Fruit fly (Drosophila melanogaster) whole organism, embryonic: ENCODE data around the gene Muc11A.

ENCODE experiments used
- ATbp ChIP-seq: fragments of 200-800 bp; sonication (Bioruptor generic); optimal IDR thresholded peaks from 2 replicates; lab custom pipeline; 2017; ENCODE audit warnings: missing biosample characterization, mild to moderate bottlenecking, missing genetic modification characterization, missing genetic modification reagents
- Abd-B ChIP-seq: fragments of 200-800 bp; sonication (Bioruptor generic); optimal IDR thresholded peaks from 2 replicates; lab custom pipeline; 2018; ENCODE audit warnings: missing biosample characterization, mild to moderate bottlenecking, missing genetic modification characterization, moderate library complexity
- Atf3 ChIP-seq: fragments of 200-800 bp; sonication (Bioruptor generic); optimal IDR thresholded peaks from 3 replicates; lab custom pipeline; 2016; ENCODE audit warnings: missing biosample characterization, missing genetic modification characterization
- BEAF-32 ChIP-seq: fragments of 200-800 bp; sonication (Bioruptor generic); optimal IDR thresholded peaks from 3 replicates; lab custom pipeline; 2017; ENCODE audit warnings: missing biosample characterization, missing genetic modification characterization, mild to moderate bottlenecking, moderate library complexity, missing genetic modification reagents
- CG17359 ChIP-seq: fragments of 200-800 bp; sonication (Bioruptor generic); optimal IDR thresholded peaks from 3 replicates; lab custom pipeline; 2018; ENCODE audit warnings: missing biosample characterization, mild to moderate bottlenecking, missing genetic modification characterization, moderate library complexity
- CG17361 ChIP-seq: fragments of 200-800 bp; sonication (Bioruptor generic); IDR thresholded peaks from 3 replicates; pipeline ENCODE4 v1.3.6; 2022; ENCODE audit warnings: missing biosample characterization, missing genetic modification characterization
- CG17385 ChIP-seq: fragments of 200-800 bp; sonication (Bioruptor generic); optimal IDR thresholded peaks from 3 replicates; lab custom pipeline; 2018; ENCODE audit warnings: missing biosample characterization, mild to moderate bottlenecking, missing genetic modification characterization
- CG17829 ChIP-seq: fragments of 200-800 bp; optimal IDR thresholded peaks from 2 replicates; lab custom pipeline; 2019; ENCODE audit warnings: missing biosample characterization, mild to moderate bottlenecking, missing genetic modification characterization, moderate library complexity
- CG18262 ChIP-seq: fragments of 200-800 bp; optimal IDR thresholded peaks from 3 replicates; lab custom pipeline; 2019; ENCODE audit warnings: missing biosample characterization, mild to moderate bottlenecking, missing genetic modification characterization, moderate library complexity
- CG18599 ChIP-seq: fragments of 200-800 bp; sonication (Bioruptor generic); optimal IDR thresholded peaks from 3 replicates; lab custom pipeline; 2017; ENCODE audit warnings: missing biosample characterization, missing genetic modification characterization, mild to moderate bottlenecking, moderate library complexity, missing genetic modification reagents
- CG2678 ChIP-seq: fragments of 200-800 bp; sonication (Bioruptor generic); optimal IDR thresholded peaks from 3 replicates; lab custom pipeline; 2019; ENCODE audit warnings: missing biosample characterization, mild to moderate bottlenecking, missing genetic modification characterization, moderate library complexity
- CG2712 ChIP-seq: fragments of 200-800 bp; optimal IDR thresholded peaks from 3 replicates; lab custom pipeline; 2019; ENCODE audit warnings: missing biosample characterization, mild to moderate bottlenecking, missing genetic modification characterization, moderate library complexity
- CG2889 ChIP-seq: fragments of 200-800 bp; sonication (Bioruptor generic); IDR thresholded peaks from 3 replicates; pipeline ENCODE4 v1.3.6; 2022; ENCODE audit warnings: missing biosample characterization, missing genetic modification characterization
- CG30403 ChIP-seq: fragments of 200-800 bp; sonication (Bioruptor generic); optimal IDR thresholded peaks from 3 replicates; lab custom pipeline; 2016; ENCODE audit warnings: missing biosample characterization, missing genetic modification characterization
- CG31441 ChIP-seq: fragments of 200-800 bp; sonication (Bioruptor generic); IDR thresholded peaks from 2 replicates; pipeline ENCODE4 v1.3.6; 2022; ENCODE audit warnings: missing biosample characterization, missing genetic modification characterization
- CG4820 ChIP-seq: fragments of 200-800 bp; sonication (Bioruptor generic); optimal IDR thresholded peaks from 3 replicates; lab custom pipeline; 2016; ENCODE audit warnings: missing biosample characterization, missing genetic modification characterization
- CG7839 ChIP-seq: fragments of 200-800 bp; sonication (Bioruptor generic); optimal IDR thresholded peaks from 3 replicates; lab custom pipeline; 2018; ENCODE audit warnings: missing biosample characterization, mild to moderate bottlenecking, missing genetic modification characterization, moderate library complexity
- CG8281 ChIP-seq: fragments of 200-800 bp; sonication (Bioruptor generic); optimal IDR thresholded peaks from 2 replicates; lab custom pipeline; 2018; ENCODE audit warnings: missing biosample characterization, mild to moderate bottlenecking, missing genetic modification characterization, moderate library complexity
- CG8924 ChIP-seq: fragments of 200-800 bp; optimal IDR thresholded peaks from 3 replicates; lab custom pipeline; 2019; ENCODE audit warnings: missing biosample characterization, mild to moderate bottlenecking, missing genetic modification characterization, moderate library complexity
- CG9215 ChIP-seq: fragments of 200-800 bp; sonication (Bioruptor generic); IDR thresholded peaks from 2 replicates; pipeline ENCODE4 v1.3.6; 2022; ENCODE audit warnings: missing biosample characterization, missing genetic modification characterization
- D19A ChIP-seq: fragments of 200-800 bp; optimal IDR thresholded peaks from 3 replicates; lab custom pipeline; 2019; ENCODE audit warnings: missing biosample characterization, mild to moderate bottlenecking, missing genetic modification characterization, moderate library complexity
- HLH3B ChIP-seq: fragments of 200-800 bp; sonication (Bioruptor generic); IDR thresholded peaks from 2 replicates; pipeline ENCODE4 v1.3.6; 2022; ENCODE audit warnings: missing biosample characterization, missing genetic modification characterization
- Hmr ChIP-seq: fragments of 200-800 bp; sonication (Bioruptor generic); optimal IDR thresholded peaks from 3 replicates; lab custom pipeline; 2017; ENCODE audit warnings: mild to moderate bottlenecking, missing biosample characterization, missing genetic modification reagents, missing genetic modification characterization
- Hsf ChIP-seq: fragments of 200-800 bp; sonication (Bioruptor generic); optimal IDR thresholded peaks from 3 replicates; lab custom pipeline; 2016; ENCODE audit warnings: missing biosample characterization, missing genetic modification characterization
- PHDP ChIP-seq: fragments of 200-800 bp; sonication (Bioruptor generic); optimal IDR thresholded peaks from 3 replicates; lab custom pipeline; 2018; ENCODE audit warnings: missing biosample characterization, mild to moderate bottlenecking, missing genetic modification characterization, moderate library complexity
- Ptx1 ChIP-seq: fragments of 200-800 bp; sonication (Bioruptor generic); IDR thresholded peaks from 2 replicates; pipeline ENCODE4 v1.3.6; 2022; ENCODE audit warnings: missing biosample characterization, missing genetic modification characterization
- Ravus ChIP-seq: fragments of 200-800 bp; sonication (Bioruptor generic); IDR thresholded peaks from 2 replicates; pipeline ENCODE4 v1.3.6; 2022; ENCODE audit warnings: missing biosample characterization, missing genetic modification characterization
- Sox100B ChIP-seq: fragments of 200-800 bp; sonication (Bioruptor generic); optimal IDR thresholded peaks from 3 replicates; lab custom pipeline; 2018; ENCODE audit warnings: missing biosample characterization, mild to moderate bottlenecking, missing genetic modification characterization
- Ssrp ChIP-seq: fragments of 200-800 bp; sonication (Bioruptor generic); optimal IDR thresholded peaks from 2 replicates; lab custom pipeline; 2018; ENCODE audit warnings: missing biosample characterization, mild to moderate bottlenecking, missing genetic modification characterization, moderate library complexity
- Xbp1 ChIP-seq: fragments of 200-800 bp; sonication (Bioruptor generic); optimal IDR thresholded peaks from 3 replicates; lab custom pipeline; 2016; ENCODE audit warnings: missing biosample characterization, mild to moderate bottlenecking, missing genetic modification characterization
- Xrp1 ChIP-seq: fragments of 200-800 bp; sonication (Bioruptor generic); IDR thresholded peaks from 2 replicates; pipeline ENCODE4 v1.3.6; 2022; ENCODE audit warnings: missing biosample characterization, missing genetic modification characterization
- chm ChIP-seq: fragments of 200-800 bp; sonication (Bioruptor generic); IDR thresholded peaks from 2 replicates; pipeline ENCODE4 v1.3.6; 2022; ENCODE audit warnings: missing biosample characterization, missing genetic modification characterization
- ci ChIP-seq: fragments of 200-800 bp; sonication (Bioruptor generic); IDR thresholded peaks from 3 replicates; pipeline ENCODE4 v1.3.6; 2022; ENCODE audit warnings: missing biosample characterization, missing genetic modification characterization
- dmrt99B ChIP-seq: fragments of 200-800 bp; sonication (Bioruptor generic); optimal IDR thresholded peaks from 2 replicates; lab custom pipeline; 2018; ENCODE audit warnings: missing biosample characterization, mild to moderate bottlenecking, missing genetic modification characterization, moderate library complexity
- eve ChIP-seq, 2 experiments: fragments of >200 bp; optimal IDR thresholded peaks; 2 replicates each; lab custom pipeline; 2017; ENCODE audit warnings: missing biosample characterization in 2 of 2, missing genetic modification characterization in 2 of 2
- fd96Cb ChIP-seq: fragments of 200-800 bp; sonication (Bioruptor generic); optimal IDR thresholded peaks from 2 replicates; lab custom pipeline; 2018; ENCODE audit warnings: missing biosample characterization, mild to moderate bottlenecking, missing genetic modification characterization, moderate library complexity
- gem ChIP-seq: fragments of 200-800 bp; sonication (Bioruptor generic); optimal IDR thresholded peaks from 2 replicates; lab custom pipeline; 2019; ENCODE audit warnings: missing biosample characterization, mild to moderate bottlenecking, missing genetic modification characterization, moderate library complexity
- grau ChIP-seq: fragments of 200-800 bp; optimal IDR thresholded peaks from 3 replicates; lab custom pipeline; 2019; ENCODE audit warnings: missing biosample characterization, mild to moderate bottlenecking, missing genetic modification characterization, moderate library complexity
- gsb-n ChIP-seq: fragments of 200-800 bp; sonication (Bioruptor generic); optimal IDR thresholded peaks from 3 replicates; lab custom pipeline; 2018; ENCODE audit warnings: missing biosample characterization, mild to moderate bottlenecking, missing genetic modification characterization
- lab ChIP-seq: fragments of 200-800 bp; sonication (Bioruptor generic); optimal IDR thresholded peaks from 3 replicates; lab custom pipeline; 2017; ENCODE audit warnings: missing biosample characterization, missing genetic modification characterization, mild to moderate bottlenecking, moderate library complexity, missing genetic modification reagents
- pfk ChIP-seq: fragments of 200-800 bp; sonication (Bioruptor generic); optimal IDR thresholded peaks from 2 replicates; lab custom pipeline; 2018; ENCODE audit warnings: missing biosample characterization, mild to moderate bottlenecking, missing genetic modification characterization, moderate library complexity
- phol ChIP-seq: fragments of 200-800 bp; sonication (Bioruptor generic); optimal IDR thresholded peaks from 3 replicates; lab custom pipeline; 2018; ENCODE audit warnings: missing biosample characterization, mild to moderate bottlenecking, missing genetic modification characterization, moderate library complexity
- prd ChIP-seq, 3 experiments: fragments of >200 bp in 2 of 3; fragments of 200-800 bp in 1 of 3; sonication (Bioruptor generic) in 1 of 3; optimal IDR thresholded peaks in 2 of 3; IDR thresholded peaks in 1 of 3; 2 replicates in 2 of 3; 3 replicates in 1 of 3; pipeline versions ENCODE4 v1.3.6 to Lab custom; 2017 to 2022; ENCODE audit warnings: missing biosample characterization in 1 of 3, missing genetic modification characterization in 1 of 3
- sisA ChIP-seq: fragments of 200-800 bp; sonication (Bioruptor generic); IDR thresholded peaks from 2 replicates; pipeline ENCODE4 v1.3.6; 2022; ENCODE audit warnings: missing biosample characterization, missing genetic modification characterization
- slbo ChIP-seq: fragments of 200-800 bp; sonication (Bioruptor generic); IDR thresholded peaks from 2 replicates; pipeline ENCODE4 v1.3.6; 2022; ENCODE audit warnings: missing biosample characterization, missing genetic modification characterization
- vvl ChIP-seq: fragments of 200-800 bp; sonication (Bioruptor generic); IDR thresholded peaks from 2 replicates; pipeline ENCODE4 v1.3.6; 2022; ENCODE audit warnings: missing biosample characterization, missing genetic modification characterization
- wek ChIP-seq: fragments of 200-800 bp; sonication (Bioruptor generic); optimal IDR thresholded peaks from 3 replicates; lab custom pipeline; 2018; ENCODE audit warnings: missing biosample characterization, mild to moderate bottlenecking, missing genetic modification characterization, moderate library complexity

Muc11A gene

dm6 chrX:12075569-12075968 lies 16.0 kb downstream of the Muc11A start (continued):
- TF ChIP-seq pfk, result no peak
- TF ChIP-seq Xbp1 (GFP tag; lab: Kevin White, UChicago), result peak; percentile 23
- peak; percentile 16 for TF ChIP-seq Atf3 (GFP tag; lab: Kevin White, UChicago)
- peak; percentile 38 for TF ChIP-seq phol (tag; lab: Kevin White, UChicago)
- TF ChIP-seq vvl (GFP tag; lab: Robert Waterston, UW), result peak; percentile 15; the same call in 1 of the 2 replicates
- TF ChIP-seq lab (GFP tag; lab: Kevin White, UChicago), result peak; percentile 4
- peak; percentile 6 for TF ChIP-seq dmrt99B (tag; lab: Kevin White, UChicago)
- peak; percentile 15 for TF ChIP-seq Hmr (GFP tag; lab: Kevin White, UChicago)
- TF ChIP-seq CG4820 (GFP tag; lab: Kevin White, UChicago), result peak; percentile 3
- TF ChIP-seq Hsf (GFP tag; lab: Kevin White, UChicago), result no peak
- TF ChIP-seq prd (optimal IDR thresholded peaks at IDR 0.05; lab: Kevin White, UChicago), result no peak
- TF ChIP-seq prd (GFP tag; IDR thresholded peaks at IDR 0.05; lab: Robert Waterston, UW), result peak; percentile 54; the same call in 2 of the 3 replicates

DNA sequence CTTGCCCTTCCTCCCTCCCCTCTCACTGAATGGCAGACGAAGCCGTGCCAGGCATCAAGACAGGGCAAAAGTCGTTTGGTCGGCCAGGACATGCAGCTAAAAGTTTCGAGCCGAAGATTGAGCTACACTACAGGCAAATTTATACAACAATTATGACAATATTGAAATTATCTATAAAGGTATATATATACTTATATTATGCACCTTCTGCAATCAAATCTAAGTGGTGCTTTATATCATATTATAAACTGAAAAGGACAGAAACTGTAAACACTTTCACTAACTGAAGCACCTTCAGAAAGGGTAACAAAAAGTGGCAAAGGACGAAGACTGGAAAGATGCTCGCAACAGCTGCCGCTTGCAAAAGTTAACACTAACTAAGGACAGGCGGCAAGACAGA lies 16.6 kb downstream of the Muc11A start:
- TF ChIP-seq CG17829 (tag; lab: Kevin White, UChicago), result peak; percentile 14
- TF ChIP-seq CG7839 (tag; lab: Kevin White, UChicago), result peak; percentile 40
- peak; percentile 44 for TF ChIP-seq lab (GFP tag; lab: Kevin White, UChicago)
- TF ChIP-seq Sox100B (GFP tag; lab: Kevin White, UChicago), result peak; percentile 2
- TF ChIP-seq wek (GFP tag; lab: Kevin White, UChicago), result no peak
- 0 out of 2 replicates have a peak, but pooled peaks have one; percentile 22 for TF ChIP-seq slbo
- TF ChIP-seq CG30403 (GFP tag; lab: Kevin White, UChicago), result peak; percentile 10
- TF ChIP-seq CG2678 (tag; lab: Kevin White, UChicago), result peak; percentile 59
- 0 out of 2 replicates have a peak, but pooled peaks have one; percentile 23 for TF ChIP-seq HLH3B (GFP tag; lab: Robert Waterston, UW)
- TF ChIP-seq CG8924 (tag; lab: Kevin White, UChicago), result peak; percentile 24
- TF ChIP-seq Ptx1 (GFP tag; lab: Robert Waterston, UW), result 0 out of 2 replicates have a peak, but pooled peaks have one; percentile 22
- TF ChIP-seq grau (tag; lab: Kevin White, UChicago), result peak; percentile 37
- TF ChIP-seq Xrp1 (GFP tag; lab: Robert Waterston, UW), result peak; percentile 43; the same call in 1 of the 2 replicates
- peak; percentile 55 for TF ChIP-seq dmrt99B (tag; lab: Kevin White, UChicago)
- 0 out of 3 replicates have a peak, but pooled peaks have one; percentile 26 for TF ChIP-seq CG17361
- peak; percentile 0 for TF ChIP-seq gsb-n (tag; lab: Kevin White, UChicago)
- peak; percentile 8 for TF ChIP-seq Abd-B (GFP tag; lab: Kevin White, UChicago)
- TF ChIP-seq BEAF-32 (GFP tag; lab: Kevin White, UChicago), result no peak
- TF ChIP-seq ATbp (GFP tag; lab: Kevin White, UChicago), result peak; percentile 43
- TF ChIP-seq eve (GFP tag; optimal IDR thresholded peaks at IDR 0.05; lab: Kevin White, UChicago), result peak in 1 of 2 experiments; percentile 28
- peak; percentile 55 for TF ChIP-seq gem (tag; lab: Kevin White, UChicago)
- peak; percentile 23 for TF ChIP-seq CG18262 (tag; lab: Kevin White, UChicago)
- TF ChIP-seq Ssrp (tag; lab: Kevin White, UChicago), result peak; percentile 20
- TF ChIP-seq CG31441 (GFP tag; lab: Robert Waterston, UW), result peak; percentile 33; the same call in 1 of the 2 replicates
- peak; percentile 12 for TF ChIP-seq Xbp1 (GFP tag; lab: Kevin White, UChicago)
- TF ChIP-seq Ravus (GFP tag; lab: Robert Waterston, UW), result no peak
- peak; percentile 50 for TF ChIP-seq CG2712 (tag; lab: Kevin White, UChicago)
- no peak for TF ChIP-seq CG2889 (GFP tag; lab: Robert Waterston, UW)
- peak; percentile 98 for TF ChIP-seq D19A (tag; lab: Kevin White, UChicago)
- TF ChIP-seq CG17385, result peak; percentile 20
- TF ChIP-seq chm (GFP tag; lab: Robert Waterston, UW), result no peak
- TF ChIP-seq CG18599 (GFP tag; lab: Kevin White, UChicago), result peak; percentile 37
- TF ChIP-seq fd96Cb, result peak; percentile 6
- TF ChIP-seq CG8281 (tag; lab: Kevin White, UChicago), result no peak
- TF ChIP-seq ci (GFP tag; lab: Robert Waterston, UW), result no peak
- TF ChIP-seq PHDP (tag; lab: Kevin White, UChicago), result peak; percentile 10
- TF ChIP-seq CG9215 (GFP tag; lab: Robert Waterston, UW), result no peak
- 0 out of 2 replicates have a peak, but pooled peaks have one; percentile 5 for TF ChIP-seq sisA (GFP tag; lab: Robert Waterston, UW)
- TF ChIP-seq CG17359, result peak; percentile 38
